Worm (Caenorhabditis elegans): ENCODE data around the gene mdt-8.

The mdt-8 gene

ce11 chrII:11521300-11521699 lies 12.3 kb downstream of the mdt-8 start, which contains the start of gene Y62F5A.10:
TSS of gene Y62F5A.10 (plus strand) at chrII:11521600.
- TF ChIP-seq dao-5 (tag; optimal IDR thresholded peaks at IDR 0.05) (no peak), him-1 (tag; optimal IDR thresholded peaks at IDR 0.05) (no peak), W03F9.2 (tag; optimal IDR thresholded peaks at IDR 0.05) (no peak)

- no peak for TF ChIP-seq W03F9.2 (tag; optimal IDR thresholded peaks at IDR 0.05)
- TF ChIP-seq dao-5 (tag; optimal IDR thresholded peaks at IDR 0.05) = no peak
- TF ChIP-seq him-1 (tag; optimal IDR thresholded peaks at IDR 0.05) = no peak
Measured at ce11 chrII:11518184-11518583, 15.4 kb downstream of the mdt-8 start, which contains the start of gene B0334.10. TSS of gene B0334.10 (plus strand) at chrII:11518484.

ce11 chrII:11514775-11515174 lies 18.8 kb downstream of the mdt-8 start, which contains the start of gene srh-44:
TSS of gene srh-44 (plus strand) at chrII:11515075.
- TF ChIP-seq him-1 (tag; optimal IDR thresholded peaks at IDR 0.05) = no peak
- no peak for TF ChIP-seq W03F9.2 (tag; optimal IDR thresholded peaks at IDR 0.05)
- TF ChIP-seq dao-5 (tag; optimal IDR thresholded peaks at IDR 0.05) = no peak

DNA sequence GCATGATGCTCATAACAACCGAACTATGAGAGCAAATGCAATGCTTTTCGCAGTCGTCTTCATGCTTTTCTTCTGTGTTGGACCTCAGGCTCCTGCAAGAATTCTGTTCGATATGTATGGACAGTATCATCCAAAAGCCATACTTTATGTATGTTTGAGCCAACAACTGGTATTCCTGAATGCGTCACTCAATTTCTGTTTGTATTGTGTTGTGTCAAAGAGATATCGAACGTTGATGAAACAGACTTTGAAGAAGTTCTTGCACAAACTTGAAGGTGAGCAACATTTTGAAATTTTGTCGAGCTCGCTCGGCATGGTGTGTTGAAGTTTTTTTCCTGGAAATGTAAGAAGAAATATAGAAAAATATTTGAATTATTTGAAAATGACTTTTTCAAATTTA lies 20.7 kb downstream of the mdt-8 start:
- no peak for TF ChIP-seq him-1 (tag; optimal IDR thresholded peaks at IDR 0.05)
- no peak for TF ChIP-seq W03F9.2 (tag; optimal IDR thresholded peaks at IDR 0.05)
- no peak for TF ChIP-seq dao-5 (tag; optimal IDR thresholded peaks at IDR 0.05)

DNA sequence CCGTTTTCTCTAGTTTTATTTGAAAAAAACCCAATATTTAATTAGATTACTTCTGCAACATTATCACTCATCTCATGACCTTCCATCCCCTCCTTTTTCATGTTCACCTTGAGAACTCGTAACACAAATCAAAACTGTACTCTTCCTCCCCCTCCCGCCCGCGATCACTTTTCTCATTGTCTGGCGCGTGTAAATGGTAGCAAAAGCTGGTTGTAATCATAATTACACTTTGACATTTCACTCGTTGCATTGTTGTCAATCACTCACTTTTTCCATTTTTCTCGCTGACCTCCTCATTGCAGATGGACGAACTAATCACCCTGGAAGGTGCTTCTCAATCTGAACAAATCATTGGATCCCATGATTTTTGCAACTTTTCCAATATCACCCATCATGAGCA lies 23.2 kb downstream of the mdt-8 start, which contains the start of gene npr-41:
TSS of gene npr-41 (plus strand) at position 301 of the 400 bp plus-strand sequence.
- TF ChIP-seq him-1 (tag; optimal IDR thresholded peaks at IDR 0.05) = no peak

DNA sequence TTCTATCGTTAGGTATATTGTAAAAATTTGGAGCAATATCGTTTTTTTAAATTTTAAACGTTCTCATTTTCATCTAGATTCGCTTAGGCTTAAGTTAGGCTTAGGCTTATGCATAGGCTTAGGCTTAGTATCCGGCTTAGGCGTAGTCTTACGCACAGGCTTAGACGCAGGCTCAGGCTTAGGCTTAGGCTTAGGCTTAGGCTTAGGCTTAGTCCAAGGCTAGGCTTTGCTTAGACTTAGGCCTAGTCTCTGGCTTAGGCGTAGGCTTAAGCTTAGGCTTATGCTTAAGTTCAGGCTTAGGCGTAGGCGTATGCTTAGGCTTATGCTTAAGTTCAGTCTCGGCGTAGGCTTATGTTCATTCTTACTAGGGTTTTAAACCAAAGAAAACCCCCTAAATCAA lies 29.9 kb downstream of the mdt-8 start:
- TF ChIP-seq him-1 (tag; optimal IDR thresholded peaks at IDR 0.05) (no peak), W03F9.2 (tag; optimal IDR thresholded peaks at IDR 0.05) (no peak), dao-5 (tag; optimal IDR thresholded peaks at IDR 0.05) (no peak)

DNA sequence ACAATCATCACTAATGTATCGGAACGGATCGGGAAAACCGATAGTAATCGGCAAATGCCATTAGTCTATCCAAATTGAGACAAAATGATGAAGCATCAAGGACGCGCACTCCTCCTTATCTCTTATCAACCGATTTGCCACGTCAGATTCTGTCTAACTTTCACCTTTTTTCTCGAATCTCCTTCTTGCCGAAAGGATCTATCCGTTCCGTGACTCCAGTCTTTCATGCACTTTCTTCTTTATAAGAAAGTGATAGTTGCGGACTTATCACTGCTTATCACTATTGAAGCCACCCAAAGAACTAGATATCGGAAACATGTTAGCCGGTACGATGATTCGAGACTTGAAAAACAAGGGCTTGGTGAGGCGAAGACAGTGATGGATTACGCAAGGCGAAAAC lies 31.7 kb downstream of the mdt-8 start:
- TF ChIP-seq W03F9.2 (tag; optimal IDR thresholded peaks at IDR 0.05) (no peak), him-1 (tag; optimal IDR thresholded peaks at IDR 0.05) (no peak), dao-5 (tag; optimal IDR thresholded peaks at IDR 0.05) (no peak)

DNA sequence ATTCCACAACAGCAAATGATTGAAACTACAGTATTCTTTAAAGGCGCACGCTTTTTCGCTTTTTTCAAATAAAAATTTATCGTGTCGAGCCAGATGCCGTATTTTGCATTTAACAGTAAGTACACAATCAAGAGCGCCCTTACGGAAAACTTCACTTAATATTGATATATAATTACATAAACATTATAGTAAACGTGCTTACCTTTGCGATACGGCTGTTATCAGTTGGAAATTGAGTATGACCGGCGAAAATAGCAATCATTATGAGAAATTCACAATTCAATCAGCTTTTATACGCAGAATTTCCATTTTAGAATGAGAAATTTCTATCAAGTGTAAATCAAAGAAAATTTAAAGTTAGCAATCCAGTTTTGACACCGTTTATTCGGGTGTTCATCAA lies 33.4 kb downstream of the mdt-8 start, which contains the start of gene B0334.20:
TSS of gene B0334.20 (minus strand) at position 262 of the 400 bp plus-strand sequence.
- TF ChIP-seq him-1 (tag; optimal IDR thresholded peaks at IDR 0.05) (no peak), dao-5 (tag; optimal IDR thresholded peaks at IDR 0.05) (no peak), W03F9.2 (tag; optimal IDR thresholded peaks at IDR 0.05) (no peak)

DNA sequence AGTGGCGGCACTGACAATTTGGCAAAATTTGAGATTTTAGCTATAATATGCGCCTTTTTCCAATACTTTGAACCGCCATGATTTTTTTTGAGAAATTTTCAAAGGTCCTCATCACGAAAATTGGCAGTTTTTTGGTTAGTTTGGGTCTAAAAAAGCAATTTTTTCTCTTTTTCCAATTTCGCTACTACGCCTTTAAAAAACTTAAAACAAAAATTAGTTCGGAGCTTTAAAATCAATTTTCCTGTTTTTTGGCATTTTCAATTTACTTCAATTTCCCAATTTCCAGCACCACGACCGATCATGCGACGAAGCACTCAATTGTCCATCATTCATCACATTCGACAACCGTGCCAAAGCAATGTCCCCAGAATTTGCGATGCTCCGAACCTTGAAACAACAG lies 36.3 kb downstream of the mdt-8 start, which contains the start of gene B0334.5:
TSS of gene B0334.5 (plus strand) at position 301 of the 400 bp plus-strand sequence.
- TF ChIP-seq W03F9.2 (tag; optimal IDR thresholded peaks at IDR 0.05) (no peak), him-1 (tag; optimal IDR thresholded peaks at IDR 0.05) (no peak), dao-5 (tag; optimal IDR thresholded peaks at IDR 0.05) (no peak)

- TF ChIP-seq W03F9.2 (tag; optimal IDR thresholded peaks at IDR 0.05) (no peak), him-1 (tag; optimal IDR thresholded peaks at IDR 0.05) (no peak), dao-5 (tag; optimal IDR thresholded peaks at IDR 0.05) (no peak)
Measured at ce11 chrII:11496767-11497166, 36.8 kb downstream of the mdt-8 start, which contains the start of gene emc-5. TSS of gene emc-5 (plus strand) at chrII:11496780.

DNA sequence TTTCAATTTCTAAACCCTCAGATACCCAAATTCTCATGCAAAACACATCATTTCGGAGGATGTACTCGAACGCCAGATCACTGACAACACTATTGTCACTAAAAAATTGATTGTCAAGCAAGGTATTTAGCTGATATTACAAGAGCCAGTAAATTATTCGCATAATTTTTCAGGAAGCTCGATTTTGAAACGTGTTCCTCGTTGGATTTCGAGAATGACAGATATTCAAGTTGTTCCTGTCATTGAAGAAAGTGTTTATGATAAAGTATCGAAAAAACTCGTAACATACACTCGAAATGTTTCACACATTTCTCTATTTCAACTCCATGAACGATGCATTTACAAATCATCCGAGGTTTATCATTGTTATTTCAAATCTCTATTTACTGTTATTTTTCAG lies 37.8 kb downstream of the mdt-8 start:
- TF ChIP-seq W03F9.2 (tag; optimal IDR thresholded peaks at IDR 0.05) (no peak), dao-5 (tag; optimal IDR thresholded peaks at IDR 0.05) (no peak), him-1 (tag; optimal IDR thresholded peaks at IDR 0.05) (no peak)

- TF ChIP-seq him-1 (tag; optimal IDR thresholded peaks at IDR 0.05) = no peak
- no peak for TF ChIP-seq dao-5 (tag; optimal IDR thresholded peaks at IDR 0.05)
- no peak for TF ChIP-seq W03F9.2 (tag; optimal IDR thresholded peaks at IDR 0.05)
Measured at ce11 chrII:11495307-11495706, 38.3 kb downstream of the mdt-8 start, which contains the start of the genes ooc-3 and B0334.4. TSS of gene ooc-3 (minus strand) at chrII:11495321. TSS of gene B0334.4 (plus strand) at chrII:11495692.

ce11 chrII:11492843-11493242 lies 40.8 kb downstream of the mdt-8 start, which contains the start of gene hacl-1:
TSS of gene hacl-1 (minus strand) at chrII:11492963.
- TF ChIP-seq W03F9.2 (tag; optimal IDR thresholded peaks at IDR 0.05) (no peak), him-1 (tag; optimal IDR thresholded peaks at IDR 0.05) (no peak), dao-5 (tag; optimal IDR thresholded peaks at IDR 0.05) (no peak)

ce11 chrII:11487999-11488398 lies 45.6 kb downstream of the mdt-8 start, which contains the start of gene B0334.13:
TSS of gene B0334.13 (plus strand) at chrII:11488299.
- no peak for TF ChIP-seq him-1 (tag; optimal IDR thresholded peaks at IDR 0.05)
- no peak for TF ChIP-seq dao-5 (tag; optimal IDR thresholded peaks at IDR 0.05)
- TF ChIP-seq W03F9.2 (tag; optimal IDR thresholded peaks at IDR 0.05) = no peak

- TF ChIP-seq him-1 (tag; optimal IDR thresholded peaks at IDR 0.05) = no peak
- no peak for TF ChIP-seq W03F9.2 (tag; optimal IDR thresholded peaks at IDR 0.05)
- TF ChIP-seq dao-5 (tag; optimal IDR thresholded peaks at IDR 0.05) = no peak
Measured at ce11 chrII:11486698-11487234, 46.9 kb downstream of the mdt-8 start, which contains the start of gene ttr-18. TSS of gene ttr-18 (minus strand) at chrII:11486748.
